Worm (Caenorhabditis elegans): ENCODE results near the gene oac-55.

Gene oac-55

DNA sequence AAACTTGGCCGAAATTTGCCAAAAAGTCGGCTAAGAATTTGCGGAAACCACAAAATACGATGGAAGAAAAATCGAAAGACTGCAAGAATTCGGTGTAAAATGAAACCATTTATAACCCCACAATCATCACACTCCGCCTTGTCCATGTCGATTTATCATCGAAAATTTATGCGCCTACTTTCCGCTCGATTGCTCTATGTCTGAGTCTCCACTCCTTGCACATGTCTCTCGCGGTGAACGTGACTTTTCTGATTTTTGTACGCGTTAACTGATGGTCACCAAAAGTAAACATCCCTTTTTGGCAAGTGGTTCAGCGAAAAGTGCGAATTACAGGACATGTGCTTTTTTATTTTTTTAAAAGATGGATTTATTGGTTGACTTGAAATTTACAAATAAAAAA is 16.0 kb downstream of the oac-55 start:
- no peak for TF ChIP-seq pha-4 (GFP tag; IDR thresholded peaks at IDR 0.05)
- peak; percentile 18 for TF ChIP-seq pha-4 (tag; optimal IDR thresholded peaks at IDR 0.05)
- TF ChIP-seq zag-1 (tag; optimal IDR thresholded peaks at IDR 0.05), result no peak
- TF ChIP-seq snpc-1.2 (GFP tag; IDR thresholded peaks at IDR 0.05), result no peak
- TF ChIP-seq cey-2 (tag; optimal IDR thresholded peaks at IDR 0.05; ENCODE audit: borderline replicate concordance, insufficient read depth), result no peak
- TF ChIP-seq daf-16 (GFP tag; optimal IDR thresholded peaks at IDR 0.05), result no peak
- peak; percentile 84 for TF ChIP-seq daf-16 (tag; optimal IDR thresholded peaks at IDR 0.05)
- TF ChIP-seq mes-2 (tag; optimal IDR thresholded peaks at IDR 0.05; ENCODE audit: poor library complexity, severe bottlenecking), result no peak
- no peak for TF ChIP-seq vab-7 (GFP tag; IDR thresholded peaks at IDR 0.05)
- 0 out of 2 replicates have a peak, but pooled peaks have one; percentile 51 for TF ChIP-seq dmd-8 (GFP tag; IDR thresholded peaks at IDR 0.05)
- TF ChIP-seq set-16 (GFP tag; IDR thresholded peaks at IDR 0.05), result no peak
- no peak for TF ChIP-seq nhr-76 (tag; optimal IDR thresholded peaks at IDR 0.05)
- no peak for TF ChIP-seq ces-1 (GFP tag; optimal IDR thresholded peaks at IDR 0.05)
- TF ChIP-seq hlh-11 (tag; optimal IDR thresholded peaks at IDR 0.05), result peak; percentile 72
- no peak for TF ChIP-seq ztf-11 (tag; optimal IDR thresholded peaks at IDR 0.05)
- peak in 1 of 2 experiments; percentile 74 for TF ChIP-seq unc-62 (GFP tag; optimal IDR thresholded peaks at IDR 0.05 in 1 of 2)
- no peak for TF ChIP-seq unc-62 (tag; optimal IDR thresholded peaks at IDR 0.05)
- no peak for TF ChIP-seq madf-9 (GFP tag; conservative IDR thresholded peaks at IDR 0.05)
- TF ChIP-seq lin-39 (tag; optimal IDR thresholded peaks at IDR 0.05), result no peak
- TF ChIP-seq D1046.2 (GFP tag; IDR thresholded peaks at IDR 0.05), result no peak
- no peak for TF ChIP-seq gei-8 (GFP tag; optimal IDR thresholded peaks at IDR 0.05)
- peak; percentile 2 for TF ChIP-seq nhr-77 (tag; optimal IDR thresholded peaks at IDR 0.05)
- TF ChIP-seq lin-1 (GFP tag; IDR thresholded peaks at IDR 0.05), result 0 out of 2 replicates have a peak, but pooled peaks have one; percentile 38
- TF ChIP-seq fkh-10 (GFP tag; optimal IDR thresholded peaks at IDR 0.05), result no peak
- peak; percentile 6 for TF ChIP-seq mep-1 (tag; optimal IDR thresholded peaks at IDR 0.05)
- peak; percentile 64 for TF ChIP-seq nhr-28 (tag; optimal IDR thresholded peaks at IDR 0.05)
- no peak for TF ChIP-seq spr-3 (GFP tag; optimal IDR thresholded peaks at IDR 0.05)
- TF ChIP-seq pqm-1 (tag; optimal IDR thresholded peaks at IDR 0.05), result peak; percentile 52
- TF ChIP-seq aly-2 (tag; optimal IDR thresholded peaks at IDR 0.05), result no peak
- TF ChIP-seq egl-43 (GFP tag; IDR thresholded peaks at IDR 0.05), result no peak
- TF ChIP-seq lim-7 (GFP tag; IDR thresholded peaks at IDR 0.05), result no peak
- no peak for TF ChIP-seq lir-3 (tag; optimal IDR thresholded peaks at IDR 0.05)
- TF ChIP-seq tag-97 (GFP tag; IDR thresholded peaks at IDR 0.05), result no peak
- TF ChIP-seq php-3 (GFP tag; IDR thresholded peaks at IDR 0.05), result 0 out of 2 replicates have a peak, but pooled peaks have one; percentile 21
- TF ChIP-seq Y5F2A.4 (GFP tag; optimal IDR thresholded peaks at IDR 0.05), result no peak
- peak; percentile 77 for TF ChIP-seq dve-1 (tag; optimal IDR thresholded peaks at IDR 0.05; ENCODE audit: insufficient read depth)
- peak; percentile 100 for TF ChIP-seq aha-1 (tag)
- TF ChIP-seq T20F7.1 (GFP tag; optimal IDR thresholded peaks at IDR 0.05), result no peak
- no peak for TF ChIP-seq mxl-2 (GFP tag; conservative IDR thresholded peaks at IDR 0.05)
- TF ChIP-seq Y105C5A.15 (GFP tag; IDR thresholded peaks at IDR 0.05), result no peak
- TF ChIP-seq nhr-102 (tag; optimal IDR thresholded peaks at IDR 0.05), result peak; percentile 9
- no peak for TF ChIP-seq Y75B8A.6 (GFP tag; IDR thresholded peaks at IDR 0.05)
- no peak for TF ChIP-seq dpl-1 (GFP tag; optimal IDR thresholded peaks at IDR 0.05)
- TF ChIP-seq mdl-1 (tag; optimal IDR thresholded peaks at IDR 0.05), result peak in 1 of 2 experiments; percentile 61
- no peak for TF ChIP-seq duxl-1 (tag; optimal IDR thresholded peaks at IDR 0.05; ENCODE audit: poor library complexity)
- TF ChIP-seq nhr-25 (tag; optimal IDR thresholded peaks at IDR 0.05; ENCODE audit: borderline replicate concordance, insufficient read depth), result no peak
- TF ChIP-seq hlh-30 (tag; optimal IDR thresholded peaks at IDR 0.05; ENCODE audit: insufficient read depth), result peak; percentile 58
- TF ChIP-seq ceh-20 (GFP tag; IDR thresholded peaks at IDR 0.05), result no peak
- no peak for TF ChIP-seq ZK546.5 (tag; optimal IDR thresholded peaks at IDR 0.05)
- TF ChIP-seq ceh-32 (tag; optimal IDR thresholded peaks at IDR 0.05; ENCODE audit: poor library complexity), result no peak
- no peak for TF ChIP-seq unc-39 (tag; optimal IDR thresholded peaks at IDR 0.05)
